Fruit fly (Drosophila melanogaster): ENCODE data around the gene CG1394.

The CG1394 gene

DNA sequence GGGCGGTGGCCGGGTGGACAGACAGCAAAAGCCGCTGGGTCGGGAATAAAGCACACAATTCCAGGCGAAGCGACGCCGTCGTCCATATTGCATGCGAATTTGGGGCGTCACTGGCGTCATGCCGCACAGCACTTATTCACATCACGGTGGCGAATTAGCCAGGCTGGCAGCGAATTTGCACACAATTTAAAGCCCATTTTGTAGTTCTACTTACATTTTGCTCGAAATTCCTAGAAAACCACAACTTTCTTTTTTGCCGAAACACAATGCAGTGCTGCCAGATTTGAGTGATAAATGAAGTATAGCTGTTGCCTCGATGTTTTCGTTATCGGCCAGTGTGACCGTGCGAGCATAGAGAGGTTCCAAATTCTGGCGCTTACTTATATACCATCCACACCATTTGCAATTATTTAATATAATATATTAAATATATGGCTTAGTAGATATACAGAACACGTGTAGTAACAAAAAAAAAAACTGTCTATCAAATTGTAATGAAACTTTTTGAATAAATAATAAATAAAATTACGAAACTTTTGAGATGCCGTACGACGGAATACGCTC lies 22.1 kb downstream of the CG1394 start, which contains the start of gene Ran:
Gene Ran (minus strand): TSS at position 445 of the 564 bp plus-strand sequence.
- TF ChIP-seq ttk (optimal IDR thresholded peaks at IDR 0.05): no peak
- no peak for TF ChIP-seq insv (optimal IDR thresholded peaks at IDR 0.05)
- TF ChIP-seq h (optimal IDR thresholded peaks at IDR 0.05): no peak
- no peak for TF ChIP-seq Sin3A (optimal IDR thresholded peaks at IDR 0.05)
- TF ChIP-seq Myc (optimal IDR thresholded peaks at IDR 0.05): no peak
- TF ChIP-seq psq (optimal IDR thresholded peaks at IDR 0.05): no peak

DNA sequence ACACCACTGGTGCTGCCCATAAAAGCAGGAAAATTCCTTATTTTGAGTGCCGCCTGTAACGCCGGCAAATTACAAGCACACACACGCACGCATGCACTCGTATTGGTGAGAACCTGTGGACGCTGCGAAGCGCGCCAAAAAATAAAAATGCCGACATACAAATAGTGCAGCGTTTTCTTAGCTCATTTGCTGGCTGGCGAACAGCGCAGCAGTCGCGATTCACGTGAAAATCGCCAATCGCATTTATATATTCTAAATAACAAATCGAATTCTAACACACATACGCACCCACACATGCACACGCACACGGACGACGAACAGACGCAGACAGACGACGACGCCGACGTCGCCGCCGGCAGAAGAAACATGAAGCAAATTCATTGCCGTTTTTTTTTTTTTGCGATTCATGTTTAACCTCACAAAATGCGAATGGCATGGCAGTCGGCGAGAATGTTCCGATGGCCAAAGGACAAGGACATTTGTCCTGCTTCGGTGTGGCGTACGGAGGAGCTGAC lies 22.9 kb downstream of the CG1394 start:
- TF ChIP-seq h (optimal IDR thresholded peaks at IDR 0.05) (no peak), insv (optimal IDR thresholded peaks at IDR 0.05) (no peak), Sin3A (optimal IDR thresholded peaks at IDR 0.05) (no peak), Myc (optimal IDR thresholded peaks at IDR 0.05) (no peak), psq (optimal IDR thresholded peaks at IDR 0.05) (no peak), ttk (optimal IDR thresholded peaks at IDR 0.05) (no peak)

DNA sequence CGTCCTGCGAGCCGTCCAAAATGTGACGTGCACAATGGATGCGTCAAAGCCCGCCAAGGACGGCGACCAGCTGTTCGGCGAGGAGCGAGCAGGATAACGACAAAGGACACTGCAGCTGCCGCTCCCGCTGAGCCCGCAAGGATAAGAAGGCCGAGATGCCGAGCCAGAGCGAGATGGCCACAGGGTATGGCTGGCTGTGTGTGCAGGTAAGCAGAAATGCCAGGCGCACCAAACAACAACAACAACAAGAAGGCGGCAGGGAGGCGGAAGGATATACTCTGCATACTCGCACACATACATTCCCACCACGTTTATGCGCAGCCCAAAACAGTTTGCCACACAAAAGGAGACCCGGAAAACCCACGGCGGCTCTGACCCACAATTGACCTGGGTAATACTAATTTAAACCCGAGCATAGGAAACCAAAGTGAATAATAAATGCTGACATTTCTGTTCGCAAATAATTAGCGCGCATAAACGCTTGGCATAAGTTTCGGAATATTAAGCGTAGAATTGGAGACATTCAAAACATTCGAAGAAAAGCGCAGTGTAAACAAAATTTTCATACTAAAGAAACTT lies 23.8 kb downstream of the CG1394 start:
- TF ChIP-seq insv (optimal IDR thresholded peaks at IDR 0.05): no peak
- TF ChIP-seq ttk (optimal IDR thresholded peaks at IDR 0.05): no peak
- no peak for TF ChIP-seq Myc (optimal IDR thresholded peaks at IDR 0.05)
- no peak for TF ChIP-seq psq (optimal IDR thresholded peaks at IDR 0.05)
- TF ChIP-seq Sin3A (optimal IDR thresholded peaks at IDR 0.05): no peak
- no peak for TF ChIP-seq h (optimal IDR thresholded peaks at IDR 0.05)

DNA sequence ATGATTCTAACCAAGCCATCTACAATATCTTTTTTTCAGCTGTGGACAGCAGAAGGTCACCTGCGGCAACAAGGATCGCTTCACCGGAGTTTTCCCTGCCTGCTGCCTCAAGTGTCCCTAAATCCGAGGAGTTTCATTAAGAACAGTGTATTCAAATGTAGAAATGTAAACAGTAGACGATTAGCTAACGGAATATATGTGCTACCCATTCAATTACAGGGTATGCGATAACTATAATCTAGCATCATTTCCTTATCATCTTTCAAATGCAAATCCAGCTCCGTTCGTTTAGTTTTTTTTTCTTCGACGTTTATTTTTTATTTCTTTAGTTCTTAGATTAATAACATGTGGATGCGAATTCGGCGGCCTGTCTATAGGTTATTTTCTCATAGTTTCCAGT lies 25.9 kb downstream of the CG1394 start:
- TF ChIP-seq psq (optimal IDR thresholded peaks at IDR 0.05) (no peak), insv (optimal IDR thresholded peaks at IDR 0.05) (no peak), Sin3A (optimal IDR thresholded peaks at IDR 0.05) (no peak), h (optimal IDR thresholded peaks at IDR 0.05) (no peak), ttk (optimal IDR thresholded peaks at IDR 0.05) (no peak), Myc (optimal IDR thresholded peaks at IDR 0.05) (no peak)

- no peak for TF ChIP-seq Sin3A (optimal IDR thresholded peaks at IDR 0.05)
- no peak for TF ChIP-seq psq (optimal IDR thresholded peaks at IDR 0.05)
- no peak for TF ChIP-seq Myc (optimal IDR thresholded peaks at IDR 0.05)
- TF ChIP-seq h (optimal IDR thresholded peaks at IDR 0.05): no peak
- no peak for TF ChIP-seq insv (optimal IDR thresholded peaks at IDR 0.05)
- no peak for TF ChIP-seq ttk (optimal IDR thresholded peaks at IDR 0.05)
Measured at dm6 chrX:11143820-11144219, 26.7 kb downstream of the CG1394 start, which contains the start of gene CG15201. TSS of gene CG15201 (plus strand) at chrX:11144120.

dm6 chrX:11141785-11142591 lies 28.5 kb downstream of the CG1394 start, which contains the start of the genes CG15199 and CG15202:
TSS of gene CG15199 (minus strand) at chrX:11141835.
TSS of gene CG15202 (plus strand) at chrX:11142541.
- TF ChIP-seq h (optimal IDR thresholded peaks at IDR 0.05): no peak
- no peak for TF ChIP-seq Sin3A (optimal IDR thresholded peaks at IDR 0.05)
- TF ChIP-seq ttk (optimal IDR thresholded peaks at IDR 0.05): no peak
- no peak for TF ChIP-seq psq (optimal IDR thresholded peaks at IDR 0.05)
- no peak for TF ChIP-seq Myc (optimal IDR thresholded peaks at IDR 0.05)
- TF ChIP-seq insv (optimal IDR thresholded peaks at IDR 0.05): no peak

dm6 chrX:11140163-11140562 lies 30.3 kb downstream of the CG1394 start, which contains the start of gene ssp7:
TSS of gene ssp7 (minus strand) at chrX:11140263.
- no peak for TF ChIP-seq Myc (optimal IDR thresholded peaks at IDR 0.05)
- no peak for TF ChIP-seq Sin3A (optimal IDR thresholded peaks at IDR 0.05)

dm6 chrX:11137566-11138186 lies 32.8 kb downstream of the CG1394 start, which contains the start of gene CDK2AP1:
TSS of gene CDK2AP1 (plus strand) at chrX:11137859.
- TF ChIP-seq insv (optimal IDR thresholded peaks at IDR 0.05) (no peak), ttk (optimal IDR thresholded peaks at IDR 0.05) (no peak), Myc (optimal IDR thresholded peaks at IDR 0.05) (no peak), h (optimal IDR thresholded peaks at IDR 0.05) (no peak), Sin3A (optimal IDR thresholded peaks at IDR 0.05) (no peak), psq (optimal IDR thresholded peaks at IDR 0.05) (no peak)

dm6 chrX:11136587-11137512 lies 33.6 kb downstream of the CG1394 start, which contains the start of gene Klp10A:
TSS of gene Klp10A (minus strand) at chrX:11137118.
- TF ChIP-seq psq (optimal IDR thresholded peaks at IDR 0.05): no peak
- TF ChIP-seq Sin3A (optimal IDR thresholded peaks at IDR 0.05): no peak
- TF ChIP-seq Myc (optimal IDR thresholded peaks at IDR 0.05): no peak
- TF ChIP-seq insv (optimal IDR thresholded peaks at IDR 0.05): no peak
- no peak for TF ChIP-seq h (optimal IDR thresholded peaks at IDR 0.05)
- TF ChIP-seq ttk (optimal IDR thresholded peaks at IDR 0.05): no peak

DNA sequence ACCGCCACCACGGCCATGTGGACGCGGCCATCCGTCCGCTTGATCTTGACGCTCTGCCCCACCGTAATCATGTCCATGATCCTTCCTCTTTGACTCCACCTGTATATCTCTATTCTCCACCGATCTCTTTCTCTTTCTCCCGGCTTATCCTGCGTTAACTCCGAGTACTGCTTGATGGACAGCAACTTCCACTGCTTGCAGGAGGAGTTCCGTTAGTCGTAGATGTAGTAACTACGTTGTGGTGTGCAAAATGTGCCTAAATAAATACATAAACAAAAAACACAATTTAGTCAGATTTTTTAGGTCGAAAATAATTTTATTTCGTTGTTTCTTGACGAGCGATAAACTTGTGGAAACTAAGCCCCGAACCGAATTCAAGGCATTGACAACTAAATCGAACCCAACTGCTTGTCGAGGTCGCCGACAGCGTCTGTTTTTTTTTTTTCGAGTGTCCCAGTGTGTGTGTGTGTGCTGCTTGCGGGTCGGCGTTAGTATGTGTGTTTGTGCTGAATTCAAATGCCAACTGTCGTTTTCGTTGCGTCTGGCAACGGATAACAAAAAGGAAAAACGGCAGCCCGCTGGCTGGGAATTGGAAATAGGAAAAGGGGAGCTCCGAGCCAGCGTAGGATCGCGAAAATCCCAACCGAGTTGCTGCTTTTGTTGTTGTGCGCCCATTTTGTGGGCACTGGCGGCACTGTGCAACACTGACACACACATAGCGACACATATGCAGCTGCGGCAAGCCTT lies 34.5 kb downstream of the CG1394 start:
- TF ChIP-seq ttk (optimal IDR thresholded peaks at IDR 0.05): no peak
- TF ChIP-seq Sin3A (optimal IDR thresholded peaks at IDR 0.05): no peak
- no peak for TF ChIP-seq h (optimal IDR thresholded peaks at IDR 0.05)
- TF ChIP-seq psq (optimal IDR thresholded peaks at IDR 0.05): no peak
- no peak for TF ChIP-seq Myc (optimal IDR thresholded peaks at IDR 0.05)
- TF ChIP-seq insv (optimal IDR thresholded peaks at IDR 0.05): no peak
